Worm (Caenorhabditis elegans) whole organism, young adult: ENCODE data around the gene F20B6.6.

Experiments used
- ama-1 ChIP-seq, 3 experiments: fragments of 150-350 bp in 1 of 3; sonication (generic microtip) in 2 of 3; optimal IDR thresholded peaks; 2 replicates each; lab custom pipeline; 2014 to 2018; ENCODE audit warnings: missing biosample characterization in 2 of 3, missing genetic modification characterization in 2 of 3, missing genetic modification reagents in 2 of 3
- dpl-1 ChIP-seq: fragments of 150-350 bp; optimal IDR thresholded peaks from 2 replicates; lab custom pipeline; 2014; ENCODE audit warnings: missing biosample characterization, missing genetic modification reagents, missing genetic modification characterization
- egl-44 ChIP-seq: fragments of 200-800 bp; sonication (Bioruptor generic); IDR thresholded peaks from 2 replicates; pipeline ENCODE4 v1.3.6; 2022; ENCODE audit warnings: missing genetic modification reagents, missing genetic modification characterization, missing compliant biosample characterization
- madf-3 ChIP-seq: fragments of 200-800 bp; sonication (Bioruptor generic); IDR thresholded peaks from 2 replicates; pipeline ENCODE4 v1.3.6; 2022; ENCODE audit warnings: missing genetic modification reagents, missing genetic modification characterization, missing compliant biosample characterization
- pha-4 ChIP-seq: fragments of 150-350 bp; sonication (generic microtip); optimal IDR thresholded peaks from 2 replicates; lab custom pipeline; 2014; ENCODE audit warnings: missing biosample characterization, missing genetic modification reagents, missing genetic modification characterization

DNA sequence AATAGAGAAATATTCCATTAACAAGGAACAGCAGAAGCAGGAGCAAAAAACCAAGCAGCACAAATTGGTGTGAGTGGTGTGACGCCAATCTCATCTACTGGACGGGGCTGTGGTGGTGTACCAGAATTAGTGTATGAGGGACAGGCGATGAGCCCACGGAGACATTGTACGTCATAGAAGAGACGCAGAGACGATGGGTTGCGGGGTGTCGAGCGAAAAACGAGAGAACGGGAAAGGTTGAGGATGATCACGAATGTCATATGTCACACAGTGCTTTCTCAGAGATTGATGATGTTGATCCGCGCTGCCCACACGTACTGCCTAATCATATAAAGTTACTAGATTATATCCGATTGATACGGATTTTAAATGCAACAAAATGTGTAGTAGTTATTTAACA, 44.1 kb downstream of the F20B6.6 start:
- TF ChIP-seq dpl-1 (GFP tag; lab: Kevin White, UChicago) (no peak), madf-3 (GFP tag; lab: Robert Waterston, UW) (no peak), pha-4 (tag; lab: Kevin White, UChicago) (no peak), ama-1 (optimal IDR thresholded peaks at IDR 0.05; lab: Kevin White, UChicago) (no peak), ama-1 (GFP tag; optimal IDR thresholded peaks at IDR 0.05; lab: Kevin White, UChicago) (no peak), egl-44 (GFP tag; lab: Robert Waterston, UW) (no peak)
